Worm (Caenorhabditis elegans) whole organism, L4 larva: ENCODE measurements around the gene cht-4.

ENCODE experiments used
- D1046.2 ChIP-seq: fragments of 200-800 bp; sonication (Bioruptor generic); IDR thresholded peaks from 2 replicates; pipeline ENCODE4 v1.3.6; 2022; ENCODE audit warnings: missing genetic modification characterization, missing compliant biosample characterization
- F10B5.3 ChIP-seq: sonication (generic microtip); optimal IDR thresholded peaks from 2 replicates; lab custom pipeline; 2016; ENCODE audit warnings: mild to moderate bottlenecking, missing genetic modification characterization, missing compliant biosample characterization
- F26F4.8 ChIP-seq: fragments of 200-800 bp; sonication (Bioruptor generic); conservative IDR thresholded peaks from 2 replicates; pipeline ENCODE4 v1.3.6; 2022; ENCODE audit warnings: missing genetic modification characterization, missing compliant biosample characterization
- F37D6.2 ChIP-seq: sonication (generic microtip); optimal IDR thresholded peaks from 2 replicates; lab custom pipeline; 2016; ENCODE audit warnings: mild to moderate bottlenecking, missing genetic modification characterization, missing compliant biosample characterization
- F44E2.7 ChIP-seq: fragments of 200-800 bp; sonication (Bioruptor generic); IDR thresholded peaks from 2 replicates; pipeline ENCODE4 v2.1.2; 2022; ENCODE audit warnings: missing genetic modification characterization, missing compliant biosample characterization
- R02D3.7 ChIP-seq: fragments of 150-350 bp; sonication (generic microtip); optimal IDR thresholded peaks from 3 replicates; lab custom pipeline; 2014; ENCODE audit warnings: missing biosample characterization, missing genetic modification characterization
- Y5F2A.4 ChIP-seq: fragments of 200-800 bp; sonication (Bioruptor generic); optimal IDR thresholded peaks from 2 replicates; lab custom pipeline; 2018; ENCODE audit warnings: mild to moderate bottlenecking, missing genetic modification characterization, missing compliant biosample characterization
- ZK337.2 ChIP-seq: fragments of 200-800 bp; sonication (Bioruptor generic); IDR thresholded peaks from 2 replicates; pipeline ENCODE4 v1.3.6; 2022; ENCODE audit warnings: missing genetic modification reagents, missing genetic modification characterization, missing compliant biosample characterization
- ZK546.5 ChIP-seq, 2 experiments: sonication (generic microtip); optimal IDR thresholded peaks; 2 replicates each; lab custom pipeline; 2017; ENCODE audit warnings: missing biosample characterization in 2 of 2, missing genetic modification characterization in 2 of 2
- aha-1 ChIP-seq: fragments of 150-350 bp; peaks from one replicate; lab custom pipeline; 2014; ENCODE audit warnings: missing biosample characterization, missing genetic modification characterization
- arid-1 ChIP-seq: fragments of 200-800 bp; sonication (Bioruptor generic); conservative IDR thresholded peaks from 2 replicates; pipeline ENCODE4 v1.3.6; 2022; ENCODE audit warnings: missing genetic modification reagents, missing genetic modification characterization, missing compliant biosample characterization
- attf-4 ChIP-seq: sonication (generic microtip); optimal IDR thresholded peaks from 3 replicates; lab custom pipeline; 2017; ENCODE audit warnings: missing biosample characterization, missing genetic modification characterization
- ceh-28 ChIP-seq: fragments of 150-350 bp; optimal IDR thresholded peaks from 2 replicates; lab custom pipeline; 2014; ENCODE audit warnings: missing biosample characterization, missing genetic modification reagents, missing genetic modification characterization
- ceh-32 ChIP-seq: sonication (generic microtip); optimal IDR thresholded peaks from 2 replicates; lab custom pipeline; 2016; ENCODE audit warnings: mild to moderate bottlenecking, missing genetic modification characterization, missing compliant biosample characterization; ENCODE audit not compliant: poor library complexity
- ces-1 ChIP-seq: fragments of 150-350 bp; sonication (generic microtip); optimal IDR thresholded peaks from 4 replicates; lab custom pipeline; 2014; ENCODE audit warnings: missing biosample characterization, missing genetic modification reagents, missing genetic modification characterization
- cey-2 ChIP-seq: sonication (generic microtip); optimal IDR thresholded peaks from 3 replicates; lab custom pipeline; 2017; ENCODE audit warnings: missing genetic modification characterization, mild to moderate bottlenecking, missing compliant biosample characterization, antibody characterized with exemption, borderline replicate concordance; ENCODE audit not compliant: insufficient read depth
- ctbp-1 ChIP-seq: fragments of 200-800 bp; sonication (Bioruptor generic); IDR thresholded peaks from 2 replicates; pipeline ENCODE4 v1.3.6; 2022; ENCODE audit warnings: missing genetic modification reagents, missing genetic modification characterization, missing compliant biosample characterization
- dmd-6 ChIP-seq: fragments of 200-800 bp; sonication (Bioruptor generic); IDR thresholded peaks from 2 replicates; pipeline ENCODE4 v1.3.6; 2022; ENCODE audit warnings: missing genetic modification reagents, missing genetic modification characterization, missing compliant biosample characterization
- dmd-8 ChIP-seq: fragments of 200-800 bp; sonication (Bioruptor generic); IDR thresholded peaks from 2 replicates; pipeline ENCODE4 v1.3.6; 2022; ENCODE audit warnings: missing genetic modification characterization, missing compliant biosample characterization
- dve-1 ChIP-seq: sonication (generic microtip); optimal IDR thresholded peaks from 2 replicates; lab custom pipeline; 2017; ENCODE audit warnings: antibody characterized with exemption, mild to moderate bottlenecking, missing genetic modification characterization, missing compliant biosample characterization; ENCODE audit not compliant: insufficient read depth
- egl-43 ChIP-seq: fragments of 200-800 bp; sonication (Bioruptor generic); IDR thresholded peaks from 2 replicates; pipeline ENCODE4 v1.3.6; 2022; ENCODE audit warnings: missing genetic modification reagents, missing genetic modification characterization, missing compliant biosample characterization
- fkh-10 ChIP-seq: fragments of 150-350 bp; optimal IDR thresholded peaks from 2 replicates; lab custom pipeline; 2014; ENCODE audit warnings: missing biosample characterization, missing genetic modification reagents, missing genetic modification characterization
- fos-1 ChIP-seq: fragments of 150-350 bp; optimal IDR thresholded peaks from 2 replicates; lab custom pipeline; 2014; ENCODE audit warnings: missing biosample characterization, missing genetic modification characterization
- hif-1 ChIP-seq, 2 experiments: sonication (generic microtip); optimal IDR thresholded peaks; 2 replicates each; lab custom pipeline; 2016 to 2017; ENCODE audit warnings: missing compliant biosample characterization in 2 of 2, missing genetic modification characterization in 2 of 2, missing genetic modification reagents in 2 of 2, missing genotype in 2 of 2, mild to moderate bottlenecking in 1 of 2
- lin-13 ChIP-seq: fragments of 150-350 bp; optimal IDR thresholded peaks from 2 replicates; lab custom pipeline; 2014; ENCODE audit warnings: missing biosample characterization, missing genetic modification reagents, missing genetic modification characterization
- lin-29 ChIP-seq: fragments of 200-800 bp; sonication (Bioruptor generic); IDR thresholded peaks from 2 replicates; pipeline ENCODE4 v1.3.6; 2022; ENCODE audit warnings: missing genetic modification reagents, missing genetic modification characterization, missing compliant biosample characterization
- lin-39 ChIP-seq: fragments of 150-350 bp; optimal IDR thresholded peaks from 2 replicates; lab custom pipeline; 2014; ENCODE audit warnings: missing biosample characterization, missing genetic modification reagents, missing genetic modification characterization
- lir-3 ChIP-seq: sonication (generic microtip); optimal IDR thresholded peaks from 2 replicates; lab custom pipeline; 2016; ENCODE audit warnings: mild to moderate bottlenecking, missing genetic modification characterization, missing compliant biosample characterization
- mdl-1 ChIP-seq, 2 experiments: fragments of 150-350 bp in 1 of 2; sonication (generic microtip) in 1 of 2; optimal IDR thresholded peaks; 2 replicates each; lab custom pipeline; 2014 to 2017; ENCODE audit warnings: missing biosample characterization in 2 of 2, missing genetic modification characterization in 2 of 2
- mes-2 ChIP-seq: sonication (generic microtip); optimal IDR thresholded peaks from 2 replicates; lab custom pipeline; 2016; ENCODE audit warnings: missing genotype, mild to moderate bottlenecking, missing genetic modification characterization, missing compliant biosample characterization; ENCODE audit not compliant: poor library complexity, severe bottlenecking
- mxl-2 ChIP-seq: fragments of 200-800 bp; sonication (Bioruptor generic); conservative IDR thresholded peaks from 2 replicates; pipeline ENCODE4 v1.3.6; 2022; ENCODE audit warnings: missing genetic modification reagents, missing genetic modification characterization, missing compliant biosample characterization
- nhr-10 ChIP-seq: fragments of 150-350 bp; optimal IDR thresholded peaks from 2 replicates; lab custom pipeline; 2014; ENCODE audit warnings: missing biosample characterization, missing genetic modification characterization
- nhr-11 ChIP-seq: fragments of 150-350 bp; optimal IDR thresholded peaks from 2 replicates; lab custom pipeline; 2014; ENCODE audit warnings: missing biosample characterization, missing genetic modification characterization
- nhr-111 ChIP-seq: fragments of 200-800 bp; sonication (Bioruptor generic); optimal IDR thresholded peaks from 2 replicates; lab custom pipeline; 2018; ENCODE audit warnings: mild to moderate bottlenecking, missing genetic modification characterization, missing compliant biosample characterization
- nhr-237 ChIP-seq: sonication (generic microtip); optimal IDR thresholded peaks from 2 replicates; lab custom pipeline; 2017; ENCODE audit warnings: missing biosample characterization, missing genetic modification characterization
- nhr-42 ChIP-seq: fragments of 200-800 bp; sonication (Bioruptor generic); IDR thresholded peaks from 2 replicates; pipeline ENCODE4 v1.3.6; 2022; ENCODE audit warnings: missing genetic modification characterization, missing compliant biosample characterization
- nhr-6 ChIP-seq: fragments of 150-350 bp; optimal IDR thresholded peaks from 2 replicates; lab custom pipeline; 2014; ENCODE audit warnings: missing biosample characterization, missing genetic modification characterization
- nhr-76 ChIP-seq: fragments of 150-350 bp; optimal IDR thresholded peaks from 2 replicates; lab custom pipeline; 2014; ENCODE audit warnings: missing biosample characterization, missing genetic modification characterization
- nhr-77 ChIP-seq: fragments of 150-350 bp; optimal IDR thresholded peaks from 2 replicates; lab custom pipeline; 2014; ENCODE audit warnings: missing biosample characterization, missing genetic modification characterization
- pha-4 ChIP-seq, 2 experiments: fragments of 150-350 bp in 1 of 2; fragments of 200-800 bp in 1 of 2; sonication (Bioruptor generic) in 1 of 2; IDR thresholded peaks in 1 of 2; optimal IDR thresholded peaks in 1 of 2; 2 replicates each; pipeline versions ENCODE4 v1.3.6 to Lab custom; 2014 to 2022; ENCODE audit warnings: missing genetic modification characterization in 2 of 2, missing genetic modification reagents in 2 of 2, missing biosample characterization in 1 of 2, missing compliant biosample characterization in 1 of 2
- pqm-1 ChIP-seq: sonication (generic microtip); optimal IDR thresholded peaks from 2 replicates; lab custom pipeline; 2017; ENCODE audit warnings: missing biosample characterization, missing genetic modification characterization
- sdz-12 ChIP-seq: fragments of 200-800 bp; sonication (Bioruptor generic); optimal IDR thresholded peaks from 2 replicates; lab custom pipeline; 2018; ENCODE audit warnings: mild to moderate bottlenecking, missing genetic modification characterization, missing compliant biosample characterization
- set-16 ChIP-seq: fragments of 200-800 bp; sonication (Bioruptor generic); IDR thresholded peaks from 2 replicates; pipeline ENCODE4 v1.3.6; 2022; ENCODE audit warnings: missing genetic modification reagents, missing genetic modification characterization, missing compliant biosample characterization
- skn-1 ChIP-seq: fragments of 150-350 bp; optimal IDR thresholded peaks from 2 replicates; lab custom pipeline; 2014; ENCODE audit warnings: missing biosample characterization, missing genetic modification characterization
- snpc-1.2 ChIP-seq: fragments of 200-800 bp; sonication (Bioruptor generic); IDR thresholded peaks from 2 replicates; pipeline ENCODE4 v1.3.6; 2022; ENCODE audit warnings: missing genetic modification reagents, missing genetic modification characterization, missing compliant biosample characterization
- snpc-4 ChIP-seq: fragments of 150-350 bp; optimal IDR thresholded peaks from 2 replicates; lab custom pipeline; 2014; ENCODE audit warnings: missing biosample characterization, missing genetic modification characterization
- unc-39 ChIP-seq: sonication (generic microtip); optimal IDR thresholded peaks from 2 replicates; lab custom pipeline; 2017; ENCODE audit warnings: missing biosample characterization, missing genetic modification characterization
- vab-7 ChIP-seq: fragments of 200-800 bp; sonication (Bioruptor generic); IDR thresholded peaks from 2 replicates; pipeline ENCODE4 v1.3.6; 2022; ENCODE audit warnings: missing genetic modification reagents, missing genetic modification characterization, missing compliant biosample characterization
- zfp-3 ChIP-seq: fragments of 200-800 bp; sonication (Bioruptor generic); conservative IDR thresholded peaks from 2 replicates; pipeline ENCODE4 v1.3.6; 2022; ENCODE audit warnings: missing genetic modification reagents, missing genetic modification characterization, missing compliant biosample characterization
- ztf-11 ChIP-seq: fragments of 150-350 bp; optimal IDR thresholded peaks from 2 replicates; lab custom pipeline; 2014; ENCODE audit warnings: missing biosample characterization, missing genetic modification characterization

cht-4 gene

DNA sequence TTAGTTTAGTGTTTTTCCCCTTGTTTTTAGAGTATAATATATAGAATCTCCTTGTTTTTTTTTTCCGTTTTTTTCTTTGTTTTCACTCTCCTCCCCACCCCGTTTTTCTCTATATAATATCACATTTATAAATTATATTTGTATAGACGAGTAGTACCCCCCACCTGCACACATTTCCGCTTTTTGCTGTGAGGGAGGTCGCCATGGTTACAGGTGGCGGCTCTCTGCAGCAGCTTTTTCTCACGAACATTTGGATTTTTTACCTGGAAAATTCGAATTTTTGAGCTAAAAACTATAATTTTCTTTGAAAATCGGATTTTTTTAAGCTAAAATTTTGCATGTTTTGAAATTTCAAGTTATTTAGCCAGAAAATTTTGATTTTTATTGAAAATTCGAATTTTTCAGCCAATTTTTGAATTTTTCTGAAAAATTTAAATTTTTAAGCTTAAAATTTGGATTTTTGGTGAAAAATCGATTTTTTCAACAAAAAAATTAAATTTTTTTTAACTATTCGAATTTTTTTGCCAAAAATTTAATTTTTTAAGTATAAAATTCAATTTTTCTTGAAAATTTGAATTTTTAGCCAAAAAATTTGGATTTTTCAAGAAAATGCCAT is 31.5 kb downstream of the cht-4 start (continued):
- TF ChIP-seq nhr-111 (GFP tag; lab: Kevin White, UChicago) (peak; percentile 44), dmd-6 (GFP tag; lab: Robert Waterston, UW) (no peak), nhr-237 (no peak), aha-1 (tag; lab: Kevin White, UChicago) (peak; percentile 33), F44E2.7 (0 out of 2 replicates have a peak, but pooled peaks have one; percentile 15), mxl-2 (GFP tag; lab: Robert Waterston, UW) (no peak), skn-1 (tag; lab: Kevin White, UChicago) (no peak), ZK546.5 (tag; optimal IDR thresholded peaks at IDR 0.05; lab: Kevin White, UChicago) (no peak), nhr-42 (GFP tag; lab: Robert Waterston, UW) (no peak), hif-1 (tag; optimal IDR thresholded peaks at IDR 0.05; lab: Kevin White, UChicago) (no peak), lin-29 (GFP tag; lab: Robert Waterston, UW) (no peak), ztf-11 (tag; lab: Kevin White, UChicago) (no peak), fos-1 (tag; lab: Kevin White, UChicago) (no peak), unc-39 (tag; lab: Kevin White, UChicago) (no peak), ceh-28 (tag; lab: Kevin White, UChicago) (no peak), arid-1 (peak; percentile 81), ceh-32 (tag; lab: Kevin White, UChicago) (no peak), ctbp-1 (GFP tag; lab: Robert Waterston, UW) (peak; percentile 73), vab-7 (GFP tag; lab: Robert Waterston, UW) (peak; percentile 43; the same call in 1 of the 2 replicates), D1046.2 (GFP tag; lab: Robert Waterston, UW) (peak; percentile 67; the same call in 1 of the 2 replicates), fkh-10 (GFP tag; lab: Kevin White, UChicago) (no peak), snpc-4 (tag; lab: Kevin White, UChicago) (no peak), sdz-12 (GFP tag; lab: Kevin White, UChicago) (no peak), mes-2 (tag; lab: Kevin White, UChicago) (no peak), egl-43 (GFP tag; lab: Robert Waterston, UW) (peak; percentile 83), lin-39 (tag; lab: Kevin White, UChicago) (no peak), R02D3.7 (tag; lab: Kevin White, UChicago) (no peak), nhr-76 (tag; lab: Kevin White, UChicago) (no peak), nhr-77 (tag; lab: Kevin White, UChicago) (no peak), Y5F2A.4 (GFP tag; lab: Kevin White, UChicago) (peak; percentile 30), cey-2 (tag; lab: Kevin White, UChicago) (no peak), dve-1 (tag; lab: Kevin White, UChicago) (no peak), set-16 (GFP tag; lab: Robert Waterston, UW) (no peak), nhr-10 (no peak), snpc-1.2 (GFP tag; lab: Robert Waterston, UW) (peak; percentile 56; the same call in 1 of the 2 replicates), F26F4.8 (GFP tag; lab: Robert Waterston, UW) (no peak), pqm-1 (tag; lab: Kevin White, UChicago) (no peak), lin-13 (GFP tag; lab: Kevin White, UChicago) (no peak), zfp-3 (GFP tag; lab: Robert Waterston, UW) (no peak), pha-4 (GFP tag; IDR thresholded peaks at IDR 0.05; lab: Robert Waterston, UW) (peak; percentile 73), pha-4 (tag; optimal IDR thresholded peaks at IDR 0.05; lab: Kevin White, UChicago) (no peak), F37D6.2 (no peak), F10B5.3 (tag; lab: Kevin White, UChicago) (no peak), dmd-8 (0 out of 2 replicates have a peak, but pooled peaks have one; percentile 15), mdl-1 (tag; optimal IDR thresholded peaks at IDR 0.05; lab: Kevin White, UChicago) (no peak), ces-1 (GFP tag; lab: Kevin White, UChicago) (no peak), attf-4 (tag; lab: Kevin White, UChicago) (no peak), lir-3 (no peak), nhr-11 (tag; lab: Kevin White, UChicago) (no peak), nhr-6 (tag; lab: Kevin White, UChicago) (no peak), ZK337.2 (no peak)
